Fruit fly (Drosophila melanogaster): ENCODE results near the gene Orp8.

Orp8 gene

dm6 chr3R:20308972-20309660 lies at the start of gene Orp8:
Orp8 (plus strand) TSS chr3R:20309344.
- TF ChIP-seq CG17801 (GFP tag; optimal IDR thresholded peaks at IDR 0.05; ENCODE audit: partially characterized antibody): peak; percentile 87

DNA sequence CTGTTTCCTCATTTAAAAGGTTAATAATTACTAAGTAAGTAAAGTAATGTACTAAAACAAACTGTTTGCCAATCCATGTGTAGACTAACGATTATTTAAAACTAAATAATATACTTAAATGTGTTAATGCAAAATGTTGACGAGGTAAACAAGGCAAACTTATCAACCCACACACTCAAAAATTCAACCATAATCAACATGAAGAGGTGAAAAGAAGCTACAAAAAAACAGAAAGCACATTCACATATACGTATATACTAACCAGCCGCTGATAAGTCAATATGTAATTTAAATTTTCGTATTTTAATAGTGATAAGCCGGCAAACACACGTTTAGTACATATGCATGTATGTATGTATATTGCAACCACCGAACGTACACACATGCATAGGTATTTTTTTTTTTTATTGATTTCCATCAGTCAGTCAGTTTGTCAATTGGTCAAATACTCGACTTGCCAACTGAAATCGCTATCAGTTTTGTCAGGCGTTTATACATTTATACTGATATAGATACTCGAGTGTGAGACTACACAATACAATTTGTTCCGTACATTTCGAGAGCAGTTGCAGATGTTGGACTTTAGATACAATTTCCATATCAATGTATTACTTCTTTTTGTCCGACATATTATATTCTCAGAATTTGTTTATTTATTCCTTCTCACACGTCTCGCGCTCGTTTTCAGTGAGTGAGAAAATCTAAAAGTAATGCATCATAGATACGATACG lies 49.5 kb upstream of the Orp8 start:
- TF ChIP-seq CG17801 (GFP tag; optimal IDR thresholded peaks at IDR 0.05; ENCODE audit: partially characterized antibody): no peak

DNA sequence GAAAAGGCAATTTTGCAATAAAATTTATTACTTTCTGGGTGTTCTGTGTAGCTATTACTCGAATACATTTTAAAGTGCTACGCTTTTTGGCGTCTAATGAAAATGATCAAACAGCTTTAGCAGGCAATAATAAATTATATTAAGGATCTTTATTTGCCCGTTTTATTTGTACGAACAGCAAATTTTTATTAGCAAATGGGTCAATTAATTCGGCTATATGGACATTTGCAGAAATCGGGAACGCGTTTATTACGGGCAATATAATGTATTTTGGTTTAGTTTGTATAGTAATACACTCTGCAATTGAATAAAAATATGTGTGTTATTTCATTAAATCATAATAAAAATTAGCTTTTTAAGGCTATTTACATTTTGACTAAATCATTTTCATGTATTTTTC lies 48.8 kb upstream of the Orp8 start:
- TF ChIP-seq CG17801 (GFP tag; optimal IDR thresholded peaks at IDR 0.05; ENCODE audit: partially characterized antibody): no peak

DNA sequence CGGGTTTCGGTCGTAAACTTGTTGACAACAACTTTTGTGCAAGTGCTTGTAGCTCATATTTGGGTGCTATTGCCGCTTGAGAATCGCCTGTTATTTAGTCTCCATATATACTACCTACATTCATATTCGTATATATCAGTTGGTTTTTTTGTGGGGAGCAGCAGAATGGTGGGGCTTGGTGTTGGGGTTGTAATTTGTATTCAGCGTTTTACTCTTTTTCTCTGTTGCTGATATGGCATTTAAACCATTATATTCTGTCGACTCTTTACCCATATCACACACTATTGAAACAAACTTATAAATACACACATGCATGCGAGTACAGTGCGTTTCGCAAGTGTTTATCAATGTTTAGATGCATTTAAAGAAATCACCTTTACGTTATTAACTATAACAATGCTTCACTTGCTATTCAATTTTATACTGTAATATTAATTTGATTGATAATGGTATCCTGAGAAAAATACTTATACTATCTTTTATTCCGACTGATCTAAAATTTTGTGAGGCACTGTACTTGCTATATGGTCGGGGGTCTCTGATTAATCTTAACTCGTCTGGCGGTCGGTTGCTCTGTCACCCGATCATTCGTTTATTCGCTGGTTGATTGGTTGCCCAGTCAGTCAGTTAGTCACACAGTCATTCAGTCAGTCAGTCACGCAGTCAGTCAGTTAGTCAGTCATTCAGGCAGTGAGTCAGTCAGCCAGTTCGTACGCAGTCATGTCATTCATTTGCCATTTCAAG lies 47.7 kb upstream of the Orp8 start:
- peak; percentile 98 for TF ChIP-seq CG17801 (GFP tag; optimal IDR thresholded peaks at IDR 0.05; ENCODE audit: partially characterized antibody)

- no peak for TF ChIP-seq CG17801 (GFP tag; optimal IDR thresholded peaks at IDR 0.05; ENCODE audit: partially characterized antibody)
Observed at dm6 chr3R:20261969-20262334, 47.2 kb upstream of the Orp8 start.

- TF ChIP-seq CG17801 (GFP tag; optimal IDR thresholded peaks at IDR 0.05; ENCODE audit: partially characterized antibody): no peak
Observed at dm6 chr3R:20262927-20263644, 46.1 kb upstream of the Orp8 start.

- no peak for TF ChIP-seq CG17801 (GFP tag; optimal IDR thresholded peaks at IDR 0.05; ENCODE audit: partially characterized antibody)
Observed at dm6 chr3R:20263793-20264483, 45.2 kb upstream of the Orp8 start.

DNA sequence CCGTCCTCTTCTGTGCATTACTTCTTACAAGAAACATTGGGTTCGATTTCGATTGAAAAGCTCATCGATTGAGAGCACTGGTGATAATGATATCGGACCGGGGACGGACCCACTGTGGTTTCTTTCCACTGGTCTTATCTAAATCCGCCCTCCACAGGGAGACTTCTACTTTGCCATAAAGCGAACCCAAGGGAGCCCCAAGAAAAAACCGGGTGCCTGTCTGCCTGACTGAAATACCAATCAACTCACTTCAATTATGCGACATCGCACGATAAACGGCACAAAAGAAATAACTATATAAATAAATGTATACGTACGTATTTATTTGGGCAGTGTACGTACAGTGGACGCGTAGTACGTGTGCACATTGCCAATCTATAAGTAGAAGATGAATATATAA lies 44.4 kb upstream of the Orp8 start:
- TF ChIP-seq CG17801 (GFP tag; optimal IDR thresholded peaks at IDR 0.05; ENCODE audit: partially characterized antibody): no peak

DNA sequence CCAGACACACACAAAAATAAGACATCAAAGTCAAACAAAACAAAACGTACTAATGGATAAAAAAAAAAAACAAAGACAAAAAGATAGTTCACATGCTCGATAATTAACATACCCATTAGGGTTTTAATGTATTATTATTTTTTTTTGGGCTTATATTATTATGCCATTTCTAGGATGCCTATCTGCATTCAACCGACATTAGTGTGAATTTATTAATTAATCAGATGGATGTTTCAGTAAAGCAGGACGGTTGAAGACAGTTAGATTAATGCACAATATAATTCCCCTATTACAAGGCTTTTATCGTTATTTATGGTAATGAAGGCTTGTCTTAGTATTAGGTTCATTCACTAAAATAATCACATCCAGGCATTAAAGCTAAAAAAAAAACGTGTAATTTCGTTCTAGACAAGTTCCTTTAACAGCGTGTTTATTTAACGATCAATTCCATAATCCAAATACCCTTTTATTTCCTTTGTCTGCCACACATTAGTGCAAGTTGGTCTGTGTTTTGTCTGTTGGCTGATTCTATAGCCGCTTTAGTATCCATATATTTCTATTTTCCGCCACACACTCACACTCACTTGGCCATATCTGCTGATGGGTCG lies 43.8 kb upstream of the Orp8 start:
- no peak for TF ChIP-seq CG17801 (GFP tag; optimal IDR thresholded peaks at IDR 0.05; ENCODE audit: partially characterized antibody)

DNA sequence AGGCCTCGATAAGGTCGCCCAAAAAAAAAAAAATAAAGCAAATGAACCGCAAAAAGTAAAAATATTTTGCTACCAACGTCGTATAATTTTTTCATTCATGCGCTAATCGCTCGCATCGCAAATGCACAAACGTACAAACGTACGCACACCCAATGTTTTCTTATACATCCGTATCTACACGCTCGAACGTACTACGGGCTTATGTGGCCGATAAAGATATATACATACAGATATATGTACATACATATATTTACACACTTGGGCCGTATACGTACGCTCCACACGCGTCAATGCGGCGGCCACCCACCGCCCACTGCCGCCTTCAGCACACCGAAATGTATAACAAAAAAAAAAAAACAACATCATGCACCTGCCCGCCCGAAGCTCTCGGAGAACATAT lies 43.2 kb upstream of the Orp8 start:
- TF ChIP-seq CG17801 (GFP tag; optimal IDR thresholded peaks at IDR 0.05; ENCODE audit: partially characterized antibody): no peak

- TF ChIP-seq CG17801 (GFP tag; optimal IDR thresholded peaks at IDR 0.05; ENCODE audit: partially characterized antibody): no peak
Observed at dm6 chr3R:20273568-20273967, 35.6 kb upstream of the Orp8 start.

DNA sequence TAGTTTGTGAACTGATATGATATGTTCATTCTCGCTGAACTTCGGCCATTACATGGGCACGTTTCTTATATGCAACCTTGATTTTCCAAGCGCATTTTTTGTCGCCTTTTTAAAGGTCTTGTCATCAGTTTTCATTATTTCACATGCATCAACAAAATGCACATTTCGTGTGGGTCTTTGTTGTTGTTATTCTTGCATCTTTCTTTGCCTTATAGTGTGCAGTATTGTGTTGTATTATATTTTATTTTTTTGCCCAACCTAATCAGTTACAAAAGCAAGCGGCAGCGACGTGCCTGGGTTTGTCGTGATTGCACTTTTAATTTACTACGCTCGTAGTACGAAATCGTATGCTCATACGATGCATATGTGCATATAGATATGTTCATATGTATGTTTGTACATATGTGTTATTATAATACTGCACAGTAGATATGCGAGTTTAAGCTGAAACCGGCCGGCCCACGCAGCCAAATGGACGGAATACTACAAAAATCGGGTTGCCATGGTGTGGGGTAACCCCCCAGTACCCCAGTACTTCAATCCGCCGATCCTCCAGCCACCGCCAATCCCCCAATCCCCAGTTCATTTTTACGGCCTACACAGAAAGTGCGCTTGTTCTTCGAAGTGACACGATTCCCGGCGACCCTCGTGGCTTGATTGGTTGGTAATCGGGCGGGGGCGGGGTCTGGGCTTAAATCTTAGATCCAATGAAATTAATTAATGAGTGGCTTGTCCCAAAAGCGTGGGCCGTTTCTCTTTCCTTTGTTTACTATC lies 34.4 kb upstream of the Orp8 start:
- peak; percentile 62 for TF ChIP-seq CG17801 (GFP tag; optimal IDR thresholded peaks at IDR 0.05; ENCODE audit: partially characterized antibody)

DNA sequence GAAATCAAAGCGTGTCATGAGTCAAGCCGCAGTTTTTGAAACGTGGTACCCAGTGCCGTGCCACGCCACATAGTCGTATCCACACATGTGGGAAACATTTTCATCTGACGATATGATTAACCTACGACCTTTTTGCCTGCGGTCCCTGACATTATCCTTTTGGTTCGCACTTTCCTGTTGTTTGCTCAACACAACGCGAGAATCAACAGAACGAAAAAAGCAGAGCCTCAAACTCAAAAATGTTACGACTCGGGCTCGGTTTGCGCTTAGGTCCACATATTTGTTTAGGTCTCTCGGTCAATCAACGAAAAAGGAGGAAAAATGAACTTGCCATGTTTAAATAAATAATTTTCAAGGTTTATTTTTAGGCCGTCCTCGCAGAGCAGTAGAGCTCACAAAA lies 33.1 kb upstream of the Orp8 start:
- TF ChIP-seq CG17801 (GFP tag; optimal IDR thresholded peaks at IDR 0.05; ENCODE audit: partially characterized antibody): no peak

DNA sequence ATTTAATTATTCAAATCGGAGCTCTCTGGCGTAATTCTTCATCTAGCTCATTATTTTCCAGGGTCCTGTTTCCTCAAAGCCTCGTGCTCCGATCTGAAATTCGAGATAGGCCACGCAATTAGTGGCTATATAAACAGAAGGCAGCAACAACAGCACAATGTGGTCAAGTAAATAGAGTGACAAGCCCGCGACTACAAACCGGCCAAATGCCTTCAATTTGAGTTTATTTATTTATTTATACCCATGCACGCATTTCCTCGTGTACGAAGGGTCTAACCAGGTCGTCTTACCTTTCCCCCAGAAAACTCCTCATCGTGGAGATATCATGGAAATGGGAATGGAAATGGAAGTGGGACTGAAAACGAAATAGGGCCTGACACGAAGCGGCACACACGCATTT lies 32.4 kb upstream of the Orp8 start:
- no peak for TF ChIP-seq CG17801 (GFP tag; optimal IDR thresholded peaks at IDR 0.05; ENCODE audit: partially characterized antibody)
